Worm (Caenorhabditis elegans) whole organism, midembryonic: ENCODE measurements around the gene K01A2.5.

Source experiments
- flt-1 ChIP-seq: fragments of 200-800 bp; sonication (Bioruptor generic); IDR thresholded peaks from 2 replicates; pipeline ENCODE4 v1.3.6; 2022; ENCODE audit warnings: missing genetic modification characterization, missing compliant biosample characterization
- med-1 ChIP-seq: sonication (generic microtip); optimal IDR thresholded peaks from 2 replicates; lab custom pipeline; 2017; ENCODE audit warnings: missing genetic modification characterization, mild to moderate bottlenecking, missing compliant biosample characterization, antibody characterized with exemption, missing genetic modification reagents; ENCODE audit not compliant: insufficient read depth
- ref-1 ChIP-seq: fragments of 200-800 bp; sonication (Bioruptor generic); conservative IDR thresholded peaks from 2 replicates; pipeline ENCODE4 v1.3.6; 2022; ENCODE audit warnings: missing genetic modification reagents, missing genetic modification characterization, missing compliant biosample characterization
- tab-1 ChIP-seq: fragments of 200-800 bp; sonication (Bioruptor generic); IDR thresholded peaks from 2 replicates; pipeline ENCODE4 v1.3.6; 2022; ENCODE audit warnings: missing genetic modification characterization, missing compliant biosample characterization
- ztf-23 ChIP-seq: fragments of 200-800 bp; sonication (Bioruptor generic); IDR thresholded peaks from 2 replicates; pipeline ENCODE4 v1.3.6; 2022; ENCODE audit warnings: missing genetic modification reagents, missing genetic modification characterization, missing compliant biosample characterization
- ztf-29 ChIP-seq: fragments of 200-800 bp; sonication (Bioruptor generic); IDR thresholded peaks from 2 replicates; pipeline ENCODE4 v1.3.6; 2022; ENCODE audit warnings: missing genetic modification reagents, missing genetic modification characterization, missing compliant biosample characterization

DNA sequence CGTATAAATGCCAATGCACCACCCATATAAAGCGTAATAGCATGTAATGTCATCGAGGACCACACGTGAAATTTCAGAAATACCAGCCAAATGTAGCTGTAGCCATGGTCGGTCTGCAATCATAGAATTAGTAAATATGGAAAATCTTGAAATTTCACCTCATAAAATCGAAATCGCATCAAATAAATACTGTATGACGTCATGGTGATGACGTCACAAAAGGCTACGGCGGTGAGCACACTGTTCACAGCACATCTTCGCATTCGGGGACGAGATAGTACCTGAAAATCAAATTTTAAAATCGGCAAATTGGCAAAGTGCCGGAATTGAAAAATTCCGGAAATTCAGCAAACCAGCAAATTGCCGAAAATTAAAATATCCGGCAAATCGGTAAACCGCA, 48.7 kb downstream of the K01A2.5 start:
- TF ChIP-seq med-1 (no peak), ztf-23 (GFP tag; lab: Robert Waterston, UW) (no peak), ztf-29 (no peak), flt-1 (GFP tag; lab: Robert Waterston, UW) (no peak), tab-1 (no peak), ref-1 (GFP tag; lab: Robert Waterston, UW) (no peak)
